Worm (Caenorhabditis elegans): ENCODE measurements around the gene ZK355.8.

Gene ZK355.8

DNA sequence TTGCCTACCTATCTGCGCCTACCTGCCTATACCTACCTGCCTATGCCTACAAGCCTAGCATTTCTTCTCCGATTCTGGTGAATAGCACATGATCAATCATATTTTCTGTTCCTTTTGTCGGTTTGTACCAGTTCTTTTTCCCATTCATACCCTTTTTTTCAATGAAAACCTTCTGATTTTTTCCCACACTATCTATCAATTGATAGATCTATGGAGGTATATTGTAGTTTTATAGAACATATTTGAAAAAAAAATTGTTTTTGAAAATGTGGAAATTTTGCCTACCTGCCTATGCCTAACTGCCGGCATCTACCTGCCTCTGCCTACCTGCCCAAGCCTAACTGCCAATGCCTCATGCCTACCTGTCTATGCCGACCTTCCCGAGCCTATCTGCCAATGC is 36.0 kb downstream of the ZK355.8 start:
- TF ChIP-seq C04F5.9 (tag; optimal IDR thresholded peaks at IDR 0.05) (no peak), sptf-1 (tag; optimal IDR thresholded peaks at IDR 0.05) (no peak), ama-1 (optimal IDR thresholded peaks at IDR 0.05) (no peak), fkh-4 (tag; optimal IDR thresholded peaks at IDR 0.05; ENCODE audit: borderline replicate concordance) (no peak), mdl-1 (tag; optimal IDR thresholded peaks at IDR 0.05) (no peak), jun-1 (tag; optimal IDR thresholded peaks at IDR 0.05) (no peak), nhr-28 (tag; optimal IDR thresholded peaks at IDR 0.05) (no peak), fkh-8 (tag; optimal IDR thresholded peaks at IDR 0.05) (no peak), unc-62 (GFP tag; optimal IDR thresholded peaks at IDR 0.05) (no peak), blmp-1 (tag; optimal IDR thresholded peaks at IDR 0.05) (no peak), lsy-2 (tag; optimal IDR thresholded peaks at IDR 0.05) (no peak), pax-3 (tag; optimal IDR thresholded peaks at IDR 0.05) (no peak), lin-15B (tag; optimal IDR thresholded peaks at IDR 0.05) (no peak), tlp-1 (tag; optimal IDR thresholded peaks at IDR 0.05) (no peak), nhr-20 (tag; optimal IDR thresholded peaks at IDR 0.05) (no peak), aha-1 (tag; optimal IDR thresholded peaks at IDR 0.05) (no peak), unc-86 (tag; optimal IDR thresholded peaks at IDR 0.05) (no peak), lin-39 (tag; optimal IDR thresholded peaks at IDR 0.05) (no peak), mab-9 (GFP tag; IDR thresholded peaks at IDR 0.05) (no peak)

DNA sequence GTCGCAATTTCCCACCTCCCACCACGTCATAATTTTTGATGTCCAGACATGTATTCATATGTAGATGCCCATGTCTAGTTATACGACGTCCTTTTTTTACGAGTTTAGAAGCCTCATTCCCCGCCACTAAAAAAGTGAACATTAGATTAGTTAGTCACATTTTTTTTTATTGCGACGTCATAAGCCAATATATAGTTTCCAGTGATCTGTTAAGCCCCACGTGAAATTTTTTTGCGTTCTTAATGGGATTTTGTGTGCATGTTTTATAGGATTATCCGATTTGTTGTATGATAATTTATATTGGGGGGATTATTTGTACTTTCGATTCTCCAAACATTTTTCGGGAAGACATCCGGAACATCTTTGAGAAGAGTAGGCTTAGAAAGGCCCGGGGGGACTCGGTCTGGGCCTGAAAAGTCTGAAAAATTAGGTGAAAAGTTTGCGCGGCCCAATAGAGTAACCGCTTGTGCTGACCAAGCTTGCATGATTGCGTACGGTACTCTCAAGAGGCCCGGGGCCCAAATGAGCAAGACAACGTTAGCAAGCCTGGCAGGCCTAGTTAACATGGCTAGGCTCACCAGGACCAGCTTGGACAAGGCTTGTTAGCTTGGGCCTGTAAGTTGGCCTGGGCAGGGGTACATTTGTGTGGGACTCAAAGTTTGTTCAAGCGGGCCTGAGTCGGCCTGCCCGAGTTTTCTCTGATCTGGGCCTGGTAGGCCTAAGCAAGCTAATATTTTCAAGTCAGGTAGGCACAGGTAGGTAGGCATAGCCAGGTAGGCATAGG is 37.8 kb downstream of the ZK355.8 start:
- no peak for TF ChIP-seq alr-1 (tag; optimal IDR thresholded peaks at IDR 0.05; ENCODE audit: borderline replicate concordance)
- TF ChIP-seq nhr-85 (tag) = no peak
- no peak for TF ChIP-seq swsn-7 (tag; optimal IDR thresholded peaks at IDR 0.05)
- TF ChIP-seq jun-1 (tag; optimal IDR thresholded peaks at IDR 0.05) = no peak
- TF ChIP-seq aly-2 (tag; optimal IDR thresholded peaks at IDR 0.05) = no peak
- TF ChIP-seq nhr-11 (tag; optimal IDR thresholded peaks at IDR 0.05) = no peak
- TF ChIP-seq snu-23 (GFP tag; optimal IDR thresholded peaks at IDR 0.05) = no peak
- TF ChIP-seq isw-1 (GFP tag; IDR thresholded peaks at IDR 0.05) = no peak
- no peak for TF ChIP-seq blmp-1 (tag; optimal IDR thresholded peaks at IDR 0.05)
- no peak for TF ChIP-seq nhr-20 (tag; optimal IDR thresholded peaks at IDR 0.05)
- TF ChIP-seq skn-1 (tag; optimal IDR thresholded peaks at IDR 0.05) = no peak
- TF ChIP-seq ztf-4 (tag; optimal IDR thresholded peaks at IDR 0.05) = no peak
- TF ChIP-seq unc-30 (tag; optimal IDR thresholded peaks at IDR 0.05) = no peak
- peak; percentile 23 for TF ChIP-seq nhr-47 (tag; optimal IDR thresholded peaks at IDR 0.05)
- TF ChIP-seq lin-13 (GFP tag; optimal IDR thresholded peaks at IDR 0.05) = no peak
- peak; percentile 95 for TF ChIP-seq dsc-1 (tag; optimal IDR thresholded peaks at IDR 0.05)
- TF ChIP-seq rnt-1 (tag; optimal IDR thresholded peaks at IDR 0.05) = no peak
- no peak for TF ChIP-seq lin-15B (tag; optimal IDR thresholded peaks at IDR 0.05)
- peak; percentile 22 for TF ChIP-seq fkh-8 (tag; optimal IDR thresholded peaks at IDR 0.05)
- no peak for TF ChIP-seq ces-1 (GFP tag; optimal IDR thresholded peaks at IDR 0.05)

DNA sequence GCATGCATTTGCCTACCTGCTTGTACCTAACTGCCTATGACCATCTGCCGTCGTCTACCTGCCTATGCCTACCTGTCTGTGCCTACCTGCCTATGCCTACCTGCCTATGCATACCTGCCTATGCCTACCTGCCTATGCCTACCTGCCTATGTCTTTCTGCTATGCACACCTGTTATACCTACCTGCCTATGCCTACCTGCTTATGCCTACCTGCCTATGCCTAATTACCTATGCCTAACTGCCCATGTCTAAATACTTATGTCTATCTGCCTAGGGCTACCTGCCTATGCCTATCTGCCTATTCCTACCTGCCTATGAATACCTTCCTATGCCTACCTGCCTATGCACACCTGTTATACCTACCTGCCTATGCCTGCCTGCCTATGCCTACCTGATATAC is 38.7 kb downstream of the ZK355.8 start:
- TF ChIP-seq xbp-1 (tag; optimal IDR thresholded peaks at IDR 0.05) (no peak), jun-1 (tag; optimal IDR thresholded peaks at IDR 0.05) (no peak), rnt-1 (tag; optimal IDR thresholded peaks at IDR 0.05) (no peak), tlp-1 (tag; optimal IDR thresholded peaks at IDR 0.05) (no peak), lin-13 (GFP tag; optimal IDR thresholded peaks at IDR 0.05) (no peak)

DNA sequence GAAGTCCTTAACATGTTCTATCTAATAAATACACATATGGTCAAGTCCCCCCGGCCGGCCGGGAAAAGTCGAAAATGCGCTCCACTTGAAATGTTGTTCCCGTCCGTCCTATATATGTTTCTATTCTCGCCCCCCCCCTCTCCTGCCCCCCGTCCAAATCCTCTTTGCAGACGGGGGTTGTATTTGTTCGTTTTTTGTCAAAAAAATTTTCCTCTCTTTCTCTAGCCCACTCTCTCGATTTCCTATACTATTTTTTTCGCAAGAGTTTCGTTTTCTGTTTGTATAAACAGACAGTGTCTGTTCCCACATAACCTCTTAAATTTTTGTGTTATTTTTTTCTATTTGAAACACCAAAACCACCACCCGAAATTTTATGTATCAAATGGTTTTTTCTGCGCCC is 39.5 kb downstream of the ZK355.8 start:
- TF ChIP-seq lin-35 (GFP tag; optimal IDR thresholded peaks at IDR 0.05) (no peak), xbp-1 (tag; optimal IDR thresholded peaks at IDR 0.05) (no peak), dsc-1 (tag; optimal IDR thresholded peaks at IDR 0.05) (no peak), ceh-90 (tag; optimal IDR thresholded peaks at IDR 0.05) (no peak), hlh-17 (GFP tag; optimal IDR thresholded peaks at IDR 0.05; ENCODE audit: borderline replicate concordance) (no peak), tbx-2 (tag; optimal IDR thresholded peaks at IDR 0.05) (peak; percentile 37), ceh-88 (GFP tag; IDR thresholded peaks at IDR 0.05) (no peak), elt-3 (tag; optimal IDR thresholded peaks at IDR 0.05) (no peak), dpl-1 (GFP tag; optimal IDR thresholded peaks at IDR 0.05) (no peak), isw-1 (GFP tag; IDR thresholded peaks at IDR 0.05) (no peak), aha-1 (tag; optimal IDR thresholded peaks at IDR 0.05) (no peak), unc-98 (GFP tag; IDR thresholded peaks at IDR 0.05) (no peak), efl-3 (GFP tag; optimal IDR thresholded peaks at IDR 0.05) (no peak), F16B12.6 (tag; optimal IDR thresholded peaks at IDR 0.05) (no peak), ceh-82 (tag; optimal IDR thresholded peaks at IDR 0.05) (no peak), nhr-90 (tag; optimal IDR thresholded peaks at IDR 0.05; ENCODE audit: poor library complexity) (no peak), fkh-4 (tag; optimal IDR thresholded peaks at IDR 0.05; ENCODE audit: borderline replicate concordance) (no peak), snpc-4 (tag; optimal IDR thresholded peaks at IDR 0.05) (no peak)

All from whole organism, L1 larva.